Worm (Caenorhabditis elegans): ENCODE data around the gene nlp-24.

DNA sequence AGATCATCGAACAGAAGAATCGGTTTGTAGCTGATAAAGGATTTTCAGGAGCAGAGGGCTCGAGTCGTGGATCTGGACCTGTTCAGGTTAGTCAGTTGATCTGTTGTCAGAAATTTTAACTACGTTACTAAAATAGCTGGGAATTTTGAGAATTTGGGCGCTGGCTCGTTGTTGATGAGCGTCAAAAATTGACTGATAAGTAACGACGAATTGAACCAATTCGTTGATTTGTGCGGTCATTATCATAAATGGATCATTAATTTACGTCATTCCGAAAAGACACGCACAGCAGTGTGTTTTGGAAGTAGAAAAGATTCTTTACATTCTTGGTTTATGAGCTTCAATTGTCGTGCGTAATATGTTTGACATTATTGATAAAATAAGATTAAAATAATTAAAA, 31.6 kb downstream of the nlp-24 start:
- TF ChIP-seq tbx-11 (GFP tag; IDR thresholded peaks at IDR 0.05) = no peak
- TF ChIP-seq ama-1 (optimal IDR thresholded peaks at IDR 0.05) = no peak
- no peak for TF ChIP-seq sea-1 (GFP tag; conservative IDR thresholded peaks at IDR 0.05)
- no peak for TF ChIP-seq B0310.2 (tag; optimal IDR thresholded peaks at IDR 0.05)
- no peak for TF ChIP-seq F13C5.2 (tag; optimal IDR thresholded peaks at IDR 0.05)
- no peak for TF ChIP-seq ceh-36 (tag; optimal IDR thresholded peaks at IDR 0.05)
- TF ChIP-seq hnd-1 (tag; optimal IDR thresholded peaks at IDR 0.05) = no peak
- TF ChIP-seq scrt-1 (GFP tag; IDR thresholded peaks at IDR 0.05) = no peak
- TF ChIP-seq ceh-13 (GFP tag; optimal IDR thresholded peaks at IDR 0.05) = no peak
- TF ChIP-seq ets-7 (tag; optimal IDR thresholded peaks at IDR 0.05) = no peak
- no peak for TF ChIP-seq hmbx-1 (tag; optimal IDR thresholded peaks at IDR 0.05)
- no peak for TF ChIP-seq flt-1 (GFP tag; IDR thresholded peaks at IDR 0.05)
- TF ChIP-seq aly-1 (tag; optimal IDR thresholded peaks at IDR 0.05) = no peak

Measured in whole organism, early embryonic.